Worm (Caenorhabditis elegans) whole organism, late embryonic: Measurements from ENCODE around the gene skih-2.

Experiments
- C08G9.2 ChIP-seq: sonication (generic microtip); optimal IDR thresholded peaks from 2 replicates; lab custom pipeline; 2016; ENCODE audit warnings: mild to moderate bottlenecking, missing genetic modification characterization, moderate library complexity, missing compliant biosample characterization
- K02D7.2 ChIP-seq: sonication (generic microtip); optimal IDR thresholded peaks from 2 replicates; lab custom pipeline; 2017; ENCODE audit warnings: mild to moderate bottlenecking, missing genetic modification characterization, missing compliant biosample characterization
- K09A11.1 ChIP-seq: sonication (generic microtip); optimal IDR thresholded peaks from 2 replicates; lab custom pipeline; 2017; ENCODE audit warnings: antibody characterized with exemption, mild to moderate bottlenecking, missing genetic modification characterization, missing compliant biosample characterization; ENCODE audit not compliant: insufficient read depth
- ama-1 ChIP-seq: fragments of 150-350 bp; optimal IDR thresholded peaks from 2 replicates; lab custom pipeline; 2014
- ceh-14 ChIP-seq: sonication (generic microtip); optimal IDR thresholded peaks from 2 replicates; lab custom pipeline; 2016; ENCODE audit warnings: missing genotype, missing genetic modification characterization, missing compliant biosample characterization
- ceh-18 ChIP-seq: sonication (generic microtip); optimal IDR thresholded peaks from 2 replicates; lab custom pipeline; 2016; ENCODE audit warnings: missing genetic modification characterization, missing compliant biosample characterization
- ceh-19 ChIP-seq: fragments of 200-800 bp; sonication (Bioruptor generic); optimal IDR thresholded peaks from 2 replicates; lab custom pipeline; 2018; ENCODE audit warnings: mild to moderate bottlenecking, missing genetic modification characterization, missing compliant biosample characterization
- ceh-22 ChIP-seq: sonication (generic microtip); optimal IDR thresholded peaks from 2 replicates; lab custom pipeline; 2017; ENCODE audit warnings: missing biosample characterization, missing genetic modification characterization
- ceh-24 ChIP-seq: sonication (generic microtip); optimal IDR thresholded peaks from 2 replicates; lab custom pipeline; 2016; ENCODE audit warnings: mild to moderate bottlenecking, missing genetic modification characterization, missing compliant biosample characterization
- ceh-30 ChIP-seq: fragments of 150-350 bp; optimal IDR thresholded peaks from 2 replicates; lab custom pipeline; 2014; ENCODE audit warnings: missing biosample characterization, missing genetic modification characterization
- ceh-31 ChIP-seq: sonication (generic microtip); optimal IDR thresholded peaks from 2 replicates; lab custom pipeline; 2016; ENCODE audit warnings: missing genetic modification characterization, missing compliant biosample characterization
- ceh-34 ChIP-seq: sonication (generic microtip); optimal IDR thresholded peaks from 2 replicates; lab custom pipeline; 2016; ENCODE audit warnings: mild to moderate bottlenecking, missing genetic modification characterization, missing compliant biosample characterization
- ceh-48 ChIP-seq: sonication (generic microtip); optimal IDR thresholded peaks from 2 replicates; lab custom pipeline; 2016; ENCODE audit warnings: missing genetic modification characterization, inconsistent platforms, missing compliant biosample characterization
- ceh-6 ChIP-seq: fragments of 200-800 bp; sonication (Bioruptor generic); optimal IDR thresholded peaks from 2 replicates; lab custom pipeline; 2018; ENCODE audit warnings: mild to moderate bottlenecking, missing genetic modification characterization, missing compliant biosample characterization
- che-1 ChIP-seq: sonication (generic microtip); optimal IDR thresholded peaks from 2 replicates; lab custom pipeline; 2016; ENCODE audit warnings: mild to moderate bottlenecking, missing genetic modification characterization, missing compliant biosample characterization
- eyg-1 ChIP-seq: sonication (generic microtip); optimal IDR thresholded peaks from 2 replicates; lab custom pipeline; 2016; ENCODE audit warnings: missing genotype, missing genetic modification characterization, missing compliant biosample characterization
- fax-1 ChIP-seq: sonication (generic microtip); optimal IDR thresholded peaks from 2 replicates; lab custom pipeline; 2016; ENCODE audit warnings: missing genotype, missing genetic modification characterization, missing compliant biosample characterization
- fkh-10 ChIP-seq: fragments of 150-350 bp; optimal IDR thresholded peaks from 2 replicates; lab custom pipeline; 2014; ENCODE audit warnings: missing biosample characterization, missing genetic modification reagents, missing genetic modification characterization
- hlh-13 ChIP-seq: fragments of 200-800 bp; sonication (Bioruptor generic); optimal IDR thresholded peaks from 2 replicates; lab custom pipeline; 2018; ENCODE audit warnings: mild to moderate bottlenecking, missing genetic modification characterization, missing compliant biosample characterization
- hlh-15 ChIP-seq: sonication (generic microtip); optimal IDR thresholded peaks from 2 replicates; lab custom pipeline; 2016; ENCODE audit warnings: missing genetic modification characterization, missing compliant biosample characterization
- hlh-8 ChIP-seq: sonication (generic microtip); optimal IDR thresholded peaks from 2 replicates; lab custom pipeline; 2016; ENCODE audit warnings: missing genotype, missing genetic modification characterization, missing compliant biosample characterization
- lin-11 ChIP-seq: fragments of 200-800 bp; sonication (Bioruptor generic); optimal IDR thresholded peaks from 2 replicates; lab custom pipeline; 2018; ENCODE audit warnings: mild to moderate bottlenecking, missing genetic modification characterization, missing compliant biosample characterization
- madf-2 ChIP-seq: sonication (generic microtip); optimal IDR thresholded peaks from 2 replicates; lab custom pipeline; 2017; ENCODE audit warnings: missing genetic modification characterization, missing compliant biosample characterization
- nfya-1 ChIP-seq: sonication (generic microtip); optimal IDR thresholded peaks from 2 replicates; lab custom pipeline; 2017; ENCODE audit warnings: missing genetic modification characterization, mild to moderate bottlenecking, missing compliant biosample characterization, antibody characterized with exemption, moderate library complexity
- nhr-232 ChIP-seq: sonication (generic microtip); optimal IDR thresholded peaks from 2 replicates; lab custom pipeline; 2016; ENCODE audit warnings: missing genetic modification characterization, missing compliant biosample characterization
- npax-4 ChIP-seq: sonication (generic microtip); optimal IDR thresholded peaks from 2 replicates; lab custom pipeline; 2016; ENCODE audit warnings: missing genetic modification characterization, missing compliant biosample characterization
- pax-1 ChIP-seq: fragments of 150-350 bp; optimal IDR thresholded peaks from 2 replicates; lab custom pipeline; 2014; ENCODE audit warnings: missing biosample characterization, missing genetic modification characterization
- pha-4 ChIP-seq: fragments of 150-350 bp; optimal IDR thresholded peaks from 2 replicates; lab custom pipeline; 2018; ENCODE audit warnings: missing biosample characterization, missing genetic modification reagents, missing genetic modification characterization
- pros-1 ChIP-seq: fragments of 150-350 bp; optimal IDR thresholded peaks from 2 replicates; lab custom pipeline; 2014; ENCODE audit warnings: missing biosample characterization, missing genetic modification reagents, missing genetic modification characterization
- sdc-2 ChIP-seq: sonication (generic microtip); optimal IDR thresholded peaks from 2 replicates; lab custom pipeline; 2016; ENCODE audit warnings: missing genotype, missing genetic modification characterization, missing compliant biosample characterization
- ttx-3 ChIP-seq: sonication (generic microtip); optimal IDR thresholded peaks from 2 replicates; lab custom pipeline; 2016; ENCODE audit warnings: missing genetic modification reagents, missing genetic modification characterization, missing compliant biosample characterization
- unc-86 ChIP-seq: sonication (generic microtip); optimal IDR thresholded peaks from 2 replicates; lab custom pipeline; 2016; ENCODE audit warnings: missing genetic modification characterization, missing compliant biosample characterization
- zip-5 ChIP-seq: sonication (generic microtip); optimal IDR thresholded peaks from 2 replicates; lab custom pipeline; 2016; ENCODE audit warnings: missing genetic modification characterization, missing compliant biosample characterization
- ztf-16 ChIP-seq: sonication (generic microtip); optimal IDR thresholded peaks from 2 replicates; lab custom pipeline; 2017; ENCODE audit warnings: missing genetic modification characterization, missing compliant biosample characterization

skih-2 gene

DNA sequence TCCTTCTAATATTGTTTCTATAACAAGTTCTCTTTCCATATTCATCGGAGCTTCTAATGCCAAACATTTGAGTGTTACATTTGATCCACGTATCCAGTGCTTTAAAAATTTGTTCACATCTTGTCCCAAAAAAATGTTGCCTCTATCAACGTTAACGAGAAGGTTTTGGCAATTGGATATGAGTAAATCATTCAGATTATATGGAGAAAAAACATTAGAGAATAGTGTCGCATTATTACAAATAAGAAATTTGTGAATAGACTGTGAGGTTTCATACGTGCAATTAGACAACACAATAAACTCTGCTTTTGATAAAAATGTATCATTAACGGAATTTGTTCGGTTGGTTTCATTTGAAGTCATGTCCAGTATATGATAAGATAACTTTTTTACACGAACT, 17.7 kb upstream of the skih-2 start, which contains the start of gene mboa-4:
mboa-4 (minus strand) TSS at position 101 of the 400 bp plus-strand sequence.
- no peak for TF ChIP-seq hlh-8
- no peak for TF ChIP-seq ceh-6 (GFP tag; lab: Kevin White, UChicago)
- no peak for TF ChIP-seq ztf-16 (tag; lab: Kevin White, UChicago)
- TF ChIP-seq unc-86 (tag; lab: Kevin White, UChicago), result no peak
- TF ChIP-seq nfya-1 (tag; lab: Kevin White, UChicago), result no peak
- TF ChIP-seq ceh-14 (tag; lab: Kevin White, UChicago), result no peak
- no peak for TF ChIP-seq ama-1
- TF ChIP-seq madf-2 (tag; lab: Kevin White, UChicago), result no peak
- no peak for TF ChIP-seq fkh-10 (GFP tag; lab: Kevin White, UChicago)
- no peak for TF ChIP-seq npax-4 (tag; lab: Kevin White, UChicago)
- no peak for TF ChIP-seq K02D7.2 (tag; lab: Kevin White, UChicago)
- TF ChIP-seq che-1 (tag; lab: Kevin White, UChicago), result no peak
- no peak for TF ChIP-seq pax-1 (tag; lab: Kevin White, UChicago)
- TF ChIP-seq ceh-34 (tag; lab: Kevin White, UChicago), result no peak
- TF ChIP-seq nhr-232 (tag; lab: Kevin White, UChicago), result no peak
- no peak for TF ChIP-seq eyg-1
- TF ChIP-seq ceh-19, result no peak
- TF ChIP-seq zip-5 (tag; lab: Kevin White, UChicago), result no peak
- TF ChIP-seq ceh-31 (tag; lab: Kevin White, UChicago), result no peak
- TF ChIP-seq ttx-3 (tag; lab: Kevin White, UChicago), result no peak

DNA sequence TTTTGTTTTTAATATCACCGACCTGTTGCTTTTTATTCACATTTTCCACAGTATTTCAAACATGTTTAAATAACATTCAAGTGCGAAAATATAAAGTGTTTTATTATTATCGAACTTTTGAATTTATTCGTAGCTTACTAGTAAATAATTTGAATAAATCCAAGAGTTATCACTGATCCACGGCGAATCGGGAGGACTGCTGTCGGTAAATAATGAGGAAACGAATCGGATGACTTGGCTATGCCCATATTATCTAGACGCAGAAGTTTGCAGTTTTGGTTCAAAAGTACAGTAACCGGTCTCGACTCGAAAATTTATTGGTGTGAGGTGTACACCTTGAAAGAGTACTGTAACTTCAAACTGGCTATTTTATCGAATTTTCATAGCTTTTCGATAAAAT, 14.4 kb upstream of the skih-2 start:
- TF ChIP-seq hlh-13 (GFP tag; lab: Kevin White, UChicago) (no peak), pha-4 (tag; lab: Kevin White, UChicago) (no peak), ceh-22 (no peak), lin-11 (tag; lab: Kevin White, UChicago) (no peak), ceh-31 (tag; lab: Kevin White, UChicago) (no peak), K02D7.2 (tag; lab: Kevin White, UChicago) (no peak), hlh-15 (no peak), ceh-24 (no peak), ceh-48 (tag; lab: Kevin White, UChicago) (no peak), eyg-1 (no peak), C08G9.2 (no peak), pros-1 (tag; lab: Kevin White, UChicago) (no peak), sdc-2 (no peak), fax-1 (tag; lab: Kevin White, UChicago) (no peak), ceh-30 (tag; lab: Kevin White, UChicago) (no peak), ceh-19 (no peak)

DNA sequence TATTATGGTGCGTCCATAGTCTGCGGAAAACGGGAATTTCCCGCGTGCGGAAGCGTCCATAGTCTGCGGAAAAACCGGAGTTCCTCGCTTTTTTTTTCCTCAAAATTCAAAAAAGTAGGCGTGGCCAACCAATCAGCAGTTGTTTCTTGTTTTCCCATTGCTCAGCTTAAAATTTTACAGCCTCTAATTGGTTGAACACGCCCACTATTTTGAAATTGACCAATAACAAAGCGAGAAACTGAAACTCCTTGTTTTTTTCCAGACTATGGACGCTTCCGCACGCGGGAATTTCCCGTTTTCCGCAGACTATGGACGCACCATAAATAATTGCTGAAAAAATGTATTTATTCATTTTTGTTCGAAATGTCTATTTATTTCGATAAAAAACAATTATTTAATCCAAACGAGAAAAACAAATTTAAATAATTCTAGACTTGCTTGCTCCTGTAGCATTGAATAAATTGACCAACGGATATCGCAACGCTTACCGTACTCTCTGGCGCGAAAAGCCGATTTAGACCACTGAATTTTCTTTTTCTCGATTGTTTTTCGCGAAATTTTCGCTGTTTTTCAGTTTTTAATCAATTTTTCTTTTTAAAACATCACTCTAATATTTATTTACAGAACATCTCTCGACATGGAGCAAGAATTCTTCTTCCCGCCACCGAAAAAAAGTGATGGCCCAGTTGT, 12.4 kb upstream of the skih-2 start, which contains the start of gene C08F8.3:
C08F8.3 (plus strand) TSS at position 620 of the 690 bp plus-strand sequence.
- TF ChIP-seq nfya-1 (tag; lab: Kevin White, UChicago), result peak; percentile 37

DNA sequence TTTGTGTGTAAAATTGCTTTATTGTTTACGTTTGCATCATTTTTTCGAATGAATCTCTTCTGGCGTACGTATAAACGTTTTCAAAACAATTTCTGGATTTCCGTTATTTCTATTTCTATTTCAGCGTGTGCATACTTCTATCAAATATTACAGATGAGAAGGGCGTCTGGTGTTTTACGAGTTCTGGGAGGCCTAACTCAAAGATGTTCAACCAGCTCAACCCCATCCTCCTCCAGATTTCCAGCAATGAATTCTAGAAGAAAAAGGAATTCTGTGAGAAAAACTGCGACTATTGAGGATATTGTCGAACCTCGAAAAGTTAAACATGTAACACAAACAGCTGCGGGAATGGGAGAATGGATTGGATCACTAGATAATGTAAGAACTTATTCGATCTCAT, 8.7 kb upstream of the skih-2 start, which contains the start of gene C08F8.2:
C08F8.2 (plus strand) TSS at position 154 of the 400 bp plus-strand sequence.
- TF ChIP-seq K09A11.1 (tag; lab: Kevin White, UChicago), result no peak
- TF ChIP-seq ttx-3 (tag; lab: Kevin White, UChicago), result no peak
- TF ChIP-seq ceh-18 (tag; lab: Kevin White, UChicago), result no peak
